Worm (Caenorhabditis elegans): ENCODE data around the gene mml-1.

- TF ChIP-seq aly-2 (tag; optimal IDR thresholded peaks at IDR 0.05) = no peak
- no peak for TF ChIP-seq nhr-28 (tag; optimal IDR thresholded peaks at IDR 0.05)
- no peak for TF ChIP-seq elt-3 (tag; optimal IDR thresholded peaks at IDR 0.05)
- TF ChIP-seq nhr-76 (tag; optimal IDR thresholded peaks at IDR 0.05) = no peak
- TF ChIP-seq nhr-237 (tag; optimal IDR thresholded peaks at IDR 0.05) = no peak
- TF ChIP-seq snu-23 (GFP tag; optimal IDR thresholded peaks at IDR 0.05) = no peak
- no peak for TF ChIP-seq mab-9 (GFP tag; IDR thresholded peaks at IDR 0.05)
- TF ChIP-seq mep-1 (tag; optimal IDR thresholded peaks at IDR 0.05) = no peak
- TF ChIP-seq sptf-1 (tag; optimal IDR thresholded peaks at IDR 0.05) = no peak
- no peak for TF ChIP-seq pqm-1 (tag; optimal IDR thresholded peaks at IDR 0.05)
- TF ChIP-seq elt-2 (tag; optimal IDR thresholded peaks at IDR 0.05) = no peak
- TF ChIP-seq tbx-2 (tag; optimal IDR thresholded peaks at IDR 0.05) = no peak
Measured at ce11 chrIII:7339138-7339537, 35.4 kb downstream of the mml-1 start.
